Fruit fly (Drosophila melanogaster) Kc167 (cell line): Measurements from ENCODE around the gene Edc3.

Source experiments
- Myc ChIP-seq: fragments of >200 bp; optimal IDR thresholded peaks from 2 replicates; lab custom pipeline; 2017; ENCODE audit warnings: missing external identifiers
- Sin3A ChIP-seq: fragments of >200 bp; optimal IDR thresholded peaks from 2 replicates; lab custom pipeline; 2018; ENCODE audit warnings: missing external identifiers
- h ChIP-seq: fragments of >200 bp; optimal IDR thresholded peaks from 3 replicates; lab custom pipeline; 2018; ENCODE audit warnings: missing external identifiers
- insv ChIP-seq: fragments of >200 bp; optimal IDR thresholded peaks from 3 replicates; lab custom pipeline; 2018; ENCODE audit warnings: missing external identifiers
- psq ChIP-seq: fragments of >200 bp; optimal IDR thresholded peaks from 2 replicates; lab custom pipeline; 2017; ENCODE audit warnings: missing external identifiers
- ttk ChIP-seq: sonication (Bioruptor generic); optimal IDR thresholded peaks from 2 replicates; lab custom pipeline; 2017; ENCODE audit warnings: missing external identifiers

Gene Edc3

DNA sequence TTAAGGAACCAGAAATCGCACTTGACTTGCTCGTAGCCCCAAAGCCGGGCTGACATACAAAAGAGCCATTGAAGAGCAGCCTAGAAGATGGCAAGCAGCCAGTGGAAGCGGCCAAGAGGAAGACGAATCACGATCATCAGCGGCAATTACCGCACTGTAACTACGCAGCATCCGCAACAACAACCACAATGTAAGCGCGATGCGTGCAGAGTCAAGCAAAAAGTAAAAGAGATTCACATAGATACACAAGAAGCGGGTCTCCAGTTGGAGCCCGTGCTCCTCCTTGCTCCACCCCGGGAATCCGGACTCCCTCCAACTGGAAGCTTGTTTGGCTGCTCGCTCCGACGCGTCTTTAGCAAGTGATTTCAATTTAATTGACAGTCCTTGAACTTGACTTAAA, 38.0 kb downstream of the Edc3 start:
- no peak for TF ChIP-seq Sin3A (lab: Kevin White, UChicago)
- TF ChIP-seq insv, result no peak
- no peak for TF ChIP-seq Myc (lab: Kevin White, UChicago)
- TF ChIP-seq psq (lab: Kevin White, UChicago), result no peak
- TF ChIP-seq h (lab: Kevin White, UChicago), result no peak
- TF ChIP-seq ttk (lab: Kevin White, UChicago), result no peak

DNA sequence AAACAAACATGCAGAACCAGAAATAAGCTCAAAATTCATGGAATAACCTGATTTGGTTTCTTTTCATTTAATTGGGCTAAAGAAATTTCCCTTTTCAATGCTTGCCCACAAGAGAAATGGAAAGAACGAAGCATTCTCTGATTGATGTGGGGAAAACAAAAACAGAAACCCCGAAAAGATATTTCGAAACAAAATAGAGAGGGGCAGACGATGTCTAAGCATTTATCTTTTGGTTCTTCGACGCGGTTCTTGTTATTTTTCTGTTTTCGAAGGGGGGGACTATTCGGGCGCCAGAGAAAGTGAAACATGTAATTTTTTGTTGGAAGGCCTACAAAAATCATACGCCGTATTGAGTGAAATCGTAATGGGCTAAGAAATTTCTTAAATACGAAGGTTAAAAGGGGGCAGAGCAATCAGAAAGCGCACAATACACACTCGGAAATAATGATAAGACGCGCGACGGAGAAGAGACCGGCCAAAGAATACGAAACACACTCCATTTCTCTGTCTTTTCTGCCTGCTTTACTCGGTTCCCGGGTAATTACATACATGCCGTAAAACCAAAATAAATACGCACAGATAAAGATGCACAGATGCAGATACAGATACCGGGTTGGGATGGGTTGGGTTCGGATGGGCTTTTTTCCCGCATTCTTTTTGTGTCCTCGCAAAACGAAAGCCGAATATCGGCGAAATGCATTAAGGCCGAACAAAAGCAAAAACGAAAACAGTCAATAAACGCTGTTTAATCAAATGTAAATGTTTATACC, 40.9 kb downstream of the Edc3 start:
- TF ChIP-seq psq (lab: Kevin White, UChicago) (no peak), Myc (lab: Kevin White, UChicago) (no peak), h (lab: Kevin White, UChicago) (no peak)

DNA sequence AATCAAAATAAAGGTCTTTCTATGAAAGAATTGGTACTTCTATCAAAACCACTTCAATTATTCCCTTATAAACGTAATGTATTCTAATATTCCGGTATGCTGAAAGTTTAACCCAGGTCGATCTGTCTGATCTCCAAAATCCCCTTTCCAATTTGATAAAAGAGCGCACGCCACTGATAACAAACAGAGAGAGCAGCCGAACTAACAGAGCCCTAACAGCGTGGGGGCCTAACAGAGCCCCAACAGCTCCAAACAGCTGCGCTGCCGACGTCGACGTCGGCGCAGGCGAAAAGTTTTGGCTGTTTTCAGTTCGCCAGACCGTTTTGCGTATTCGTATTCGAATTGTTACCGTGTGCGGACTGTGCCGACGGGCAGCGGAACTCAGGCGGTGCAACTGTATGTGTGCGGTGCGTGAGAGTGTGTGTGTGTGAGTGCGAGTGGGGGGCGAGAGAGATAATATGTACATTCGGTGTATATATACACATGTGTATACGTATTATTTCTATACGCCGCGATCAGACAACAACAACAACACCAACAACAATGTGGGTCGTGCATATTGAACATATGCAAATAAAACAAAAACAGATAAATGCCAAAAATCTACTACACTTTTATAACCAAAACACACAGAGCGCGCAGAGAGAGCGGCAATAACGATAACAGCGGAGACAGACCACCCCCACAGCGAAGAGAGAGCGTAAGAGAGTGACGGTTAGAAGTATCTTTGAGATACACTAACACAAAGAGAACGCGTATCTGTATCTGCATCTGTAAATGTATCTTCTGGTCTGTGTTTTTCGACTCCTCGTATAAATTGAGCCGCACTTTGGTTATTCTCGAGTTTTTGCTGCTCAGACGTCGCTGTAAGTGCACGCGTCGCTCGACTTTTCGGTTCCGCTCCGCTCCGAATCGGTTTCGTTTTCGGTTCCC, 42.6 kb downstream of the Edc3 start, which contains the start of gene Oatp74D:
Gene Oatp74D (plus strand): TSS at position 325 of the 933 bp plus-strand sequence.
- TF ChIP-seq psq (lab: Kevin White, UChicago) (no peak), Myc (lab: Kevin White, UChicago) (no peak), h (lab: Kevin White, UChicago) (no peak), insv (no peak), Sin3A (lab: Kevin White, UChicago) (no peak), ttk (lab: Kevin White, UChicago) (no peak)

DNA sequence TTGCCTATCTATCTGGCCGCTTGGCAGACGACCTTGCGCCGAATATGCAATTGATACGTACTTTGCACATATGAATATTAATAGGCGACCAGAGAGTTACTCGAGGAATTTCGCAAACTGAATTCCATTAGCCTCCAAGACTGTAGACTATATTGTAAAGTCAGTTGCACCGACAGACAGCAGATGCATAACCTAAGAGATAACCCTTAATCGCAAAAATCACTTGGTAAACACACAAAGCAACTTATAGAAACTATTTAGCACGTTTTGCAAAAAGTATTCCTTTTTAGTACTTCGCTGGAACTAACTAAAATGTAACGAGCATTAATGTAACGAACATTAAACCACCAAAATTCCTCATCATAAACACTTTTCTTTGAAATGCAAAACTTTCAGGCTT, 43.5 kb downstream of the Edc3 start, which contains the start of gene CG6333:
Gene CG6333 (minus strand): TSS at position 101 of the 400 bp plus-strand sequence.
- no peak for TF ChIP-seq psq (lab: Kevin White, UChicago)

DNA sequence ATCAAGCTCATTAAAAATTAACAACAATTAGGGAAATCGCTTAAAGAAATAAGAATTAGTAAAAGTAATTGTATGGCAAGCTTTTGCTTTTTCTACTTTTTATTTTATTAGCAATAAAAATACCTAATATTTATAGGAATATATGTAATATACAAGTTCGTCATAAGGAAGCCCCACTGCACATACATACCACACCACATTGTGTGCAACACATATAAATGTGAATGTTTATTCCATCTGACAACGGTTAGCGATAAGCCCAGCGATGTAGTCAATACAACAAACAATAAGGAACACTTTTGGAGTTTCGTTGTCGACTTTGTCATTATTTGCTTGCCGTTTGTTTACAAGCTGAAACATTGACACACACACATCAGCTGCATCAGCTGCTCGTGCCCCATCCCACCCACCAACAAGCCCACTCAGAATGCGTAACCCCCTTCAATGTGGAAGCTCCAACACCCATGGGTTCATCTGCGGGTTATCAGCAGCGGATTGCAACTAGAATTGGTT, 44.3 kb downstream of the Edc3 start:
- TF ChIP-seq insv (no peak), psq (lab: Kevin White, UChicago) (no peak), ttk (lab: Kevin White, UChicago) (no peak), Myc (lab: Kevin White, UChicago) (no peak), h (lab: Kevin White, UChicago) (no peak), Sin3A (lab: Kevin White, UChicago) (no peak)

DNA sequence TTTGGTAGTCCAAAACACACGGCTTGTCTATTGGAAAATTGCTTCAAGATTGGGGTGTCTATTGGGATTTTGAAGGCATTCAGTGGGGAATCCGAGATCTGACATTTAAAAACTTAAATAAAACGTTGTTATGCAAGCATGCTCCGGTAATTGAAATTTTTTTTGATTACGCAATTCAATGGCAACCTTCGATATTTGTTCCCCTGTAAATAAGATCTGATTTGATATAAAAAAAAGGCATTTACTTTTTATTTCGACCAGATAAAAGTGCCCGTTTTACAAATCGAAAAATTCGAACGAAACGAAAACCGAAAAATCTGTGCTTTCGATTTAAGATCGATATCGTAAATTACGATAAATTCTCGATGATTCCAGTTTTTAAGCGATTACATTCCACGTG, 50.8 kb downstream of the Edc3 start, which contains the start of the genes CG13733 and qjt:
Gene CG13733 (minus strand): TSS at position 101 of the 400 bp plus-strand sequence.
Gene qjt (plus strand): TSS at position 271 of the 400 bp plus-strand sequence.
- TF ChIP-seq h (lab: Kevin White, UChicago) (no peak), Myc (lab: Kevin White, UChicago) (no peak), psq (lab: Kevin White, UChicago) (no peak), Sin3A (lab: Kevin White, UChicago) (no peak), ttk (lab: Kevin White, UChicago) (no peak), insv (no peak)

DNA sequence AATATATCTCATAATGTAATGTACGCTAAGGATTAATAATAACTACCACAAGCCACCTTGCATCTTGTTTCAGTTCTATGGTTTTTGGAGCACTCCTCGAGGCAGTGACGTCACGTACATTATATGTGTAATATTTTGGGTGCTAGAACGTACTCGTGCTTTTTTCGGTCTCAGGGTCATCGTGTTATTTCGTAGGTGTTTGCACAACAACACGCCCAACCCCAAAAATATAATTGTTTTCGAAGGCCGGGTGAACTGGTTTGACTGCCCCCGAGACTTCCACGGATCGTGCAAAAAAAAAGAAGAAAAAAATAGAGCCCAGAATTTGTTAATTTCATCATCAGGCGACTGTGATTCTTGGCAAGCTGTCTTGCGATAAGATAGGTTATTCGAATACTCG, 53.2 kb downstream of the Edc3 start:
- no peak for TF ChIP-seq ttk (lab: Kevin White, UChicago)
- no peak for TF ChIP-seq Myc (lab: Kevin White, UChicago)
- TF ChIP-seq insv, result no peak
- TF ChIP-seq Sin3A (lab: Kevin White, UChicago), result no peak
- TF ChIP-seq psq (lab: Kevin White, UChicago), result no peak
- TF ChIP-seq h (lab: Kevin White, UChicago), result no peak

DNA sequence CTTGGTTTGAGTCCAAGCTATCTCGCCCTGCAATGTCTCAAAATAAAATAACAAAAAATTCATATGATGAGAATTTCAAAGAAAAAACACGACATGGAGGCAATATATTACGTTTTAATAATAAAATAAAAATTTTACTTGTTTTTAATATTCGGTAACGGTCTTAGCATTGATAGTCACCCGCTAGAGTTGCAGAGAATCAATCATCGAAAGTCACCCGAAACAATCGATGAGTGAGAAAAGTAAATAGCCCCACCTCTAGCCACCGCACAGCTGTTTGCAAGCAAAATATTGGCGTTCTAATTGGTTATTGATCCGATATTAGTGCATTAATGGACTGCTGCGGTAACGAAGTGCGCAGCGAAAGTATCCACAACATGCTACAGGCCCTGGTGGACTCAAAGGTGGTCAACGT, 53.7 kb downstream of the Edc3 start, which contains the start of gene CG34250:
Gene CG34250 (plus strand): TSS at position 244 of the 415 bp plus-strand sequence.
- no peak for TF ChIP-seq Myc (lab: Kevin White, UChicago)
- no peak for TF ChIP-seq psq (lab: Kevin White, UChicago)
- no peak for TF ChIP-seq ttk (lab: Kevin White, UChicago)
- TF ChIP-seq Sin3A (lab: Kevin White, UChicago), result no peak
- TF ChIP-seq h (lab: Kevin White, UChicago), result no peak
- TF ChIP-seq insv, result no peak
